Worm (Caenorhabditis elegans) whole organism, L2 larva: ENCODE results near the gene F46F2.5.

Experiments used
- F13H6.1 ChIP-seq: sonication (generic microtip); optimal IDR thresholded peaks from 2 replicates; lab custom pipeline; 2016; ENCODE audit warnings: missing genetic modification characterization, missing compliant biosample characterization
- R02D3.7 ChIP-seq: fragments of 150-350 bp; optimal IDR thresholded peaks from 2 replicates; lab custom pipeline; 2014; ENCODE audit warnings: missing biosample characterization, missing genetic modification characterization
- Y55F3AM.14 ChIP-seq: fragments of 200-800 bp; sonication (Bioruptor generic); optimal IDR thresholded peaks from 2 replicates; lab custom pipeline; 2018; ENCODE audit warnings: mild to moderate bottlenecking, missing genetic modification characterization, missing compliant biosample characterization
- ZK546.5 ChIP-seq: sonication (generic microtip); optimal IDR thresholded peaks from 2 replicates; lab custom pipeline; 2017; ENCODE audit warnings: missing biosample characterization, missing genetic modification characterization
- alr-1 ChIP-seq: fragments of 150-350 bp; optimal IDR thresholded peaks from 2 replicates; lab custom pipeline; 2014; ENCODE audit warnings: missing biosample characterization, missing genetic modification characterization
- aly-2 ChIP-seq: fragments of 150-350 bp; optimal IDR thresholded peaks from 2 replicates; lab custom pipeline; 2014; ENCODE audit warnings: missing biosample characterization, missing genetic modification characterization
- ama-1 ChIP-seq: fragments of 150-350 bp; optimal IDR thresholded peaks from 2 replicates; lab custom pipeline; 2018; ENCODE audit warnings: inconsistent platforms
- blmp-1 ChIP-seq: sonication (generic microtip); optimal IDR thresholded peaks from 2 replicates; lab custom pipeline; 2017; ENCODE audit warnings: missing genetic modification characterization, mild to moderate bottlenecking, missing compliant biosample characterization, antibody characterized with exemption, moderate library complexity; ENCODE audit not compliant: insufficient read depth
- ceh-82 ChIP-seq: fragments of 150-350 bp; optimal IDR thresholded peaks from 2 replicates; lab custom pipeline; 2014; ENCODE audit warnings: missing biosample characterization, missing genetic modification characterization
- crh-2 ChIP-seq: sonication (generic microtip); optimal IDR thresholded peaks from 2 replicates; lab custom pipeline; 2017; ENCODE audit warnings: missing biosample characterization, missing genetic modification characterization
- egl-27 ChIP-seq: sonication (generic microtip); optimal IDR thresholded peaks from 3 replicates; lab custom pipeline; 2017; ENCODE audit warnings: missing biosample characterization, missing genetic modification reagents, missing genetic modification characterization
- elt-1 ChIP-seq: fragments of 150-350 bp; optimal IDR thresholded peaks from 2 replicates; lab custom pipeline; 2014; ENCODE audit warnings: missing biosample characterization, missing genetic modification characterization
- elt-3 ChIP-seq: sonication (generic microtip); optimal IDR thresholded peaks from 2 replicates; lab custom pipeline; 2017; ENCODE audit warnings: missing biosample characterization, missing genetic modification characterization
- fos-1 ChIP-seq: fragments of 150-350 bp; optimal IDR thresholded peaks from 2 replicates; lab custom pipeline; 2014; ENCODE audit warnings: missing biosample characterization, missing genetic modification characterization
- gmeb-1 ChIP-seq: fragments of 150-350 bp; optimal IDR thresholded peaks from 2 replicates; lab custom pipeline; 2014; ENCODE audit warnings: missing biosample characterization, missing genetic modification characterization
- lin-11 ChIP-seq: fragments of 150-350 bp; sonication (generic microtip); optimal IDR thresholded peaks from 2 replicates; lab custom pipeline; 2014; ENCODE audit warnings: missing biosample characterization, missing genetic modification characterization, inconsistent platforms, mixed read lengths
- lin-13 ChIP-seq: fragments of 150-350 bp; optimal IDR thresholded peaks from 2 replicates; lab custom pipeline; 2014; ENCODE audit warnings: missing biosample characterization, missing genetic modification reagents, missing genetic modification characterization
- lin-39 ChIP-seq: fragments of 150-350 bp; optimal IDR thresholded peaks from 2 replicates; lab custom pipeline; 2014; ENCODE audit warnings: missing biosample characterization, missing genetic modification reagents, missing genetic modification characterization
- lsy-2 ChIP-seq, 2 experiments: fragments of 150-350 bp in 1 of 2; sonication (generic microtip) in 1 of 2; optimal IDR thresholded peaks; 2 replicates each; lab custom pipeline; 2014 to 2017; ENCODE audit warnings: missing biosample characterization in 2 of 2, missing genetic modification characterization in 2 of 2
- mbf-1 ChIP-seq: sonication (generic microtip); optimal IDR thresholded peaks from 2 replicates; lab custom pipeline; 2017; ENCODE audit warnings: missing biosample characterization, missing genetic modification characterization
- mdl-1 ChIP-seq, 2 experiments: fragments of 150-350 bp in 1 of 2; sonication (generic microtip) in 1 of 2; optimal IDR thresholded peaks; 2 replicates each; lab custom pipeline; 2017; ENCODE audit warnings: missing biosample characterization in 2 of 2, missing genetic modification characterization in 2 of 2
- nhr-11 ChIP-seq: fragments of 150-350 bp; optimal IDR thresholded peaks from 2 replicates; lab custom pipeline; 2014; ENCODE audit warnings: missing biosample characterization, missing genetic modification characterization
- nhr-12 ChIP-seq: fragments of 150-350 bp; optimal IDR thresholded peaks from 2 replicates; lab custom pipeline; 2014; ENCODE audit warnings: missing biosample characterization, missing genetic modification characterization
- nhr-129 ChIP-seq: fragments of 150-350 bp; optimal IDR thresholded peaks from 2 replicates; lab custom pipeline; 2014; ENCODE audit warnings: missing biosample characterization, missing genetic modification characterization
- nhr-21 ChIP-seq: fragments of 150-350 bp; optimal IDR thresholded peaks from 2 replicates; lab custom pipeline; 2014; ENCODE audit warnings: missing biosample characterization, missing genetic modification characterization
- nhr-23 ChIP-seq: fragments of 150-350 bp; optimal IDR thresholded peaks from 2 replicates; lab custom pipeline; 2014; ENCODE audit warnings: missing biosample characterization, missing genetic modification reagents, missing genetic modification characterization
- nhr-25 ChIP-seq: fragments of 150-350 bp; sonication (generic microtip); optimal IDR thresholded peaks from 3 replicates; lab custom pipeline; 2014; ENCODE audit warnings: missing biosample characterization, missing genetic modification characterization
- nhr-6 ChIP-seq: fragments of 150-350 bp; optimal IDR thresholded peaks from 2 replicates; lab custom pipeline; 2014; ENCODE audit warnings: missing biosample characterization, missing genetic modification characterization
- nhr-77 ChIP-seq: fragments of 150-350 bp; optimal IDR thresholded peaks from 2 replicates; lab custom pipeline; 2014; ENCODE audit warnings: missing biosample characterization, missing genetic modification characterization
- sem-4 ChIP-seq: fragments of 150-350 bp; optimal IDR thresholded peaks from 2 replicates; lab custom pipeline; 2014; ENCODE audit warnings: missing biosample characterization, missing genetic modification reagents, missing genetic modification characterization
- sma-3 ChIP-seq: sonication (generic microtip); optimal IDR thresholded peaks from 2 replicates; lab custom pipeline; 2016; ENCODE audit warnings: missing genetic modification reagents, missing genetic modification characterization, missing compliant biosample characterization
- sma-9 ChIP-seq, 2 experiments: fragments of 150-350 bp in 1 of 2; sonication (generic microtip) in 1 of 2; optimal IDR thresholded peaks; 2 replicates each; lab custom pipeline; 2014 to 2016; ENCODE audit warnings: missing genetic modification characterization in 2 of 2, mild to moderate bottlenecking in 1 of 2, missing biosample characterization in 1 of 2, missing compliant biosample characterization in 1 of 2, missing genetic modification reagents in 1 of 2, moderate library complexity in 1 of 2
- snpc-4 ChIP-seq: fragments of 150-350 bp; optimal IDR thresholded peaks from 2 replicates; lab custom pipeline; 2014; ENCODE audit warnings: missing biosample characterization, missing genetic modification characterization
- unc-39 ChIP-seq: fragments of 150-350 bp; optimal IDR thresholded peaks from 2 replicates; lab custom pipeline; 2014; ENCODE audit warnings: missing biosample characterization, missing genetic modification characterization
- unc-55 ChIP-seq: fragments of 150-350 bp; sonication (generic microtip); optimal IDR thresholded peaks from 3 replicates; lab custom pipeline; 2014; ENCODE audit warnings: missing biosample characterization, missing genetic modification reagents, missing genetic modification characterization
- unc-62 ChIP-seq: fragments of 150-350 bp; optimal IDR thresholded peaks from 2 replicates; lab custom pipeline; 2014; ENCODE audit warnings: missing biosample characterization, missing genetic modification reagents, missing genetic modification characterization
- zag-1 ChIP-seq: fragments of 150-350 bp; optimal IDR thresholded peaks from 2 replicates; lab custom pipeline; 2014; ENCODE audit warnings: missing biosample characterization, missing genetic modification characterization
- ztf-1 ChIP-seq: fragments of 200-800 bp; sonication (Bioruptor generic); conservative IDR thresholded peaks from 2 replicates; pipeline ENCODE4 v1.3.6; 2022; ENCODE audit warnings: missing genetic modification characterization, missing compliant biosample characterization

F46F2.5 gene

DNA sequence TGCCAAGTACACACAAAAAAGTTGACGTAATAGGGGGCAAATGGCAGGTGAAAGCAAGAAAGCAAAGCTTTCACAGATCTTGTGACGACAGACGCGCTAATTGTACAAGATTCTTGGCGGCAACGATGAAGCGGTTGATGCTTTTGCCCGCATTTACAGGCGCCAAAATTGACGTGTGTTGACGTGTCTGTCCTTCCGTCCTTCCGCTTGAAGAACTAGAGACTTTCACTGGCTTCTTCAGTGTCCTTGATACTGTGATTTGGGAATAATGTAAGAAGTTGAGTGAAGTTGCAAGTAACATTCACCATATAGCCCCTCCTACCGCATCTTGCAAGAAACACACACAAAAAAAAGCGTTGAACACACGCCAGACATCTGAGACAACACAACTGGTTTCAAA, 21.2 kb downstream of the F46F2.5 start, which contains the start of gene jud-4:
jud-4 (plus strand) TSS at position 376 of the 400 bp plus-strand sequence.
- TF ChIP-seq nhr-25 (peak; percentile 55), F13H6.1 (peak; percentile 33), ama-1 (no peak), blmp-1 (tag; lab: Kevin White, UChicago) (peak; percentile 60)

DNA sequence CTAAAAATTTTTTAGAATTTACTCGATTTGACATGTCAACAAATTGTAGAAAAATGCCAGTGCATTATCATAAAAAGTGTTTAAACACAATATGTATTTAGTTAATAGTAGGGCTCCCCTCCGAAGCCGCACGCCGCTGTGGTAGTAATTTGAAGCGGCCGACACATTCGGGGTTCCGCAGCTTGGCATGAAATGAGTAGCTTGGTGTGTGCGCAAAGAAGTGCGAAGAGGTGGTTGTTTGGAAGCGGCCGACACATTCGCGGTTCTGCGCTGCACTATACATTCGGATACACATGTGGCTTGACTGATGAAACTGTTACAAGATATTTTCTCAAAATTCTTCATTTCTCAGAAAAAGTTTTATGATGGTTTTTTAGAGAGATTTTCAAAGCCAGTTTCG, 23.0 kb downstream of the F46F2.5 start:
- no peak for TF ChIP-seq lin-13 (GFP tag; lab: Kevin White, UChicago)
- TF ChIP-seq mdl-1 (tag; optimal IDR thresholded peaks at IDR 0.05; lab: Kevin White, UChicago): no peak
- TF ChIP-seq lin-11 (tag; lab: Kevin White, UChicago): no peak
- TF ChIP-seq snpc-4: peak; percentile 58

DNA sequence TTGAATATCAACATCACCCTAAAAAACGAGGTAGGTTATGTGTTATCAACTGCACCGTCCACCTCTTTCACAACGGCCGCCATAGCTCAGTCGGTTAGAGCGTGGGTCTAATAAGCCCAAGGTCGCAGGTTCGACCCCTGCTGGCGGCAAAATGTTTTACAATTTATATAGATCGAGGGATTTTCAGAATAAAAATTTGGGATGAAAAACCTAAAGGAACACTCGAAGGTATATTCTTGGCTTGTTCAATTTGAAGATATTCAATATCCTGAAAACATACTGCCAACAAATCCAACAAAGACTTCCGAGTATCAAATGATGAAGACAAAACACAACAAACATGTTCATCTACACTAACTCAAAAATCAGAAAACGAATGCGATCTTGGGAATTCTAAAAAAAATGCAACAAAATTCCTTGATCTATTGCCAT, 34.9 kb downstream of the F46F2.5 start:
- TF ChIP-seq crh-2 (tag; lab: Kevin White, UChicago): peak; percentile 18
- TF ChIP-seq snpc-4: no peak
- no peak for TF ChIP-seq nhr-11
- peak; percentile 40 for TF ChIP-seq nhr-21
- TF ChIP-seq lin-13 (GFP tag; lab: Kevin White, UChicago): peak; percentile 26
- TF ChIP-seq alr-1: no peak
- peak; percentile 23 for TF ChIP-seq F13H6.1
- peak in 1 of 2 experiments; percentile 16 for TF ChIP-seq lsy-2 (tag; optimal IDR thresholded peaks at IDR 0.05; lab: Kevin White, UChicago)
- peak; percentile 37 for TF ChIP-seq fos-1 (tag; lab: Kevin White, UChicago)
- peak; percentile 46 for TF ChIP-seq sma-9 (GFP tag; optimal IDR thresholded peaks at IDR 0.05; lab: Kevin White, UChicago)
- no peak for TF ChIP-seq sma-9 (tag; optimal IDR thresholded peaks at IDR 0.05; lab: Kevin White, UChicago)
- peak; percentile 50 for TF ChIP-seq Y55F3AM.14 (GFP tag; lab: Kevin White, UChicago)
- TF ChIP-seq sma-3 (GFP tag; lab: Kevin White, UChicago): peak; percentile 50
- TF ChIP-seq nhr-129 (tag; lab: Kevin White, UChicago): peak; percentile 10

DNA sequence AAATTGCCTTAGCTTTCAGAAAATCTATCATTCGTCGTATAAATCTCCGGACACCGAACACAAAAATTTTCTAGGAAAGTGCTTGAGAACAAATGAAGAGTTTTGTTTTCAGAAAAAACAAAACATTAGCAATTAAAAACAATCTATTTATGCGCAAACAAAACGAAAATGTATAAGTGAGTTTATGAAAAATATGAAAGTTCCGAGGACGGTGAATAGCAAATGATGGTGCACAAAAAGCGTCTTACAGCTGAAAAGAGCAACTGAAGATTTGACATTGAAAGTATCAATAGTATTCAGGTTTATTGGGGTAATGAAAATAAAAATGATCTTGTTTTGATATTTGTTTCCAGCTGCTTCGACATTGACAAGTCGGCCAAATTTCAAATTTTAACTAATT, 37.5 kb downstream of the F46F2.5 start:
- TF ChIP-seq nhr-77 (no peak), sem-4 (tag; lab: Kevin White, UChicago) (no peak), elt-3 (no peak), lin-11 (tag; lab: Kevin White, UChicago) (no peak), elt-1 (tag; lab: Kevin White, UChicago) (no peak), egl-27 (tag; lab: Kevin White, UChicago) (no peak), nhr-129 (tag; lab: Kevin White, UChicago) (no peak), aly-2 (tag; lab: Kevin White, UChicago) (no peak), fos-1 (tag; lab: Kevin White, UChicago) (no peak), lin-13 (GFP tag; lab: Kevin White, UChicago) (no peak), ama-1 (no peak), sma-3 (GFP tag; lab: Kevin White, UChicago) (no peak), mbf-1 (tag; lab: Kevin White, UChicago) (no peak), zag-1 (tag; lab: Kevin White, UChicago) (no peak), nhr-12 (tag; lab: Kevin White, UChicago) (no peak), R02D3.7 (no peak), nhr-6 (tag; lab: Kevin White, UChicago) (no peak), nhr-11 (no peak), unc-55 (GFP tag; lab: Kevin White, UChicago) (no peak)

ce11 chrX:15302863-15303262, 40.3 kb downstream of the F46F2.5 start, which contains the start of gene ser-2:
Gene ser-2 (minus strand): TSS chrX:15302963.
- TF ChIP-seq nhr-129 (tag; lab: Kevin White, UChicago) (no peak), nhr-23 (no peak), unc-55 (GFP tag; lab: Kevin White, UChicago) (no peak), fos-1 (tag; lab: Kevin White, UChicago) (no peak), lsy-2 (tag; optimal IDR thresholded peaks at IDR 0.05; lab: Kevin White, UChicago) (no peak), unc-62 (GFP tag; lab: Kevin White, UChicago) (no peak), ZK546.5 (tag; lab: Kevin White, UChicago) (no peak), sma-3 (GFP tag; lab: Kevin White, UChicago) (no peak), ceh-82 (no peak), ztf-1 (no peak), egl-27 (tag; lab: Kevin White, UChicago) (no peak), aly-2 (tag; lab: Kevin White, UChicago) (no peak), unc-39 (tag; lab: Kevin White, UChicago) (no peak), nhr-21 (no peak), lin-39 (tag; lab: Kevin White, UChicago) (no peak), R02D3.7 (no peak), nhr-77 (no peak), gmeb-1 (tag; lab: Kevin White, UChicago) (no peak), lin-13 (GFP tag; lab: Kevin White, UChicago) (no peak)
